Fruit fly (Drosophila melanogaster) whole organism, pupa: ENCODE results near the gene Rala.
A peak's percentile ranks its signal among the peaks of the same experiment; 100 is the strongest.

Experiments
- CG10348 ChIP-seq: fragments of 200-800 bp; sonication (Bioruptor generic); IDR thresholded peaks from 2 replicates; pipeline ENCODE4 v1.3.6; 2022; ENCODE audit warnings: missing biosample characterization, missing genetic modification characterization
- CG12605 ChIP-seq: fragments of 200-800 bp; sonication (Bioruptor generic); IDR thresholded peaks from 2 replicates; pipeline ENCODE4 v1.3.6; 2022; ENCODE audit warnings: missing biosample characterization, missing genetic modification characterization
- CG13204 ChIP-seq: fragments of 200-800 bp; sonication (Bioruptor generic); optimal IDR thresholded peaks from 2 replicates; lab custom pipeline; 2018; ENCODE audit warnings: missing biosample characterization, mild to moderate bottlenecking, missing genetic modification characterization, moderate library complexity
- CG14655 ChIP-seq: fragments of 200-800 bp; sonication (Bioruptor generic); optimal IDR thresholded peaks from 3 replicates; lab custom pipeline; 2017; ENCODE audit warnings: mild to moderate bottlenecking, missing biosample characterization, missing genetic modification reagents, missing genetic modification characterization
- CG15710 ChIP-seq: fragments of 200-800 bp; sonication (Bioruptor generic); optimal IDR thresholded peaks from 2 replicates; lab custom pipeline; 2018; ENCODE audit warnings: missing biosample characterization, mild to moderate bottlenecking, missing genetic modification characterization, moderate library complexity
- CG17806 ChIP-seq: fragments of 200-800 bp; sonication (Bioruptor generic); optimal IDR thresholded peaks from 2 replicates; lab custom pipeline; 2018; ENCODE audit warnings: missing biosample characterization, mild to moderate bottlenecking, missing genetic modification characterization, moderate library complexity
- CG32121 ChIP-seq: fragments of 200-800 bp; sonication (Bioruptor generic); IDR thresholded peaks from 2 replicates; pipeline ENCODE4 v1.3.6; 2022; ENCODE audit warnings: missing biosample characterization, missing genetic modification characterization
- CG34367 ChIP-seq: fragments of 200-800 bp; sonication (Bioruptor generic); optimal IDR thresholded peaks from 2 replicates; lab custom pipeline; 2018; ENCODE audit warnings: missing biosample characterization, mild to moderate bottlenecking, missing genetic modification characterization
- CG4496 ChIP-seq: fragments of 200-800 bp; sonication (Bioruptor generic); IDR thresholded peaks from 3 replicates; pipeline ENCODE4 v1.3.6; 2022; ENCODE audit warnings: missing biosample characterization, missing genetic modification characterization
- CG8159 ChIP-seq: fragments of 200-800 bp; sonication (Bioruptor generic); optimal IDR thresholded peaks from 3 replicates; lab custom pipeline; 2018; ENCODE audit warnings: missing biosample characterization, mild to moderate bottlenecking, missing genetic modification characterization, moderate library complexity
- CG8301 ChIP-seq: fragments of 200-800 bp; sonication (Bioruptor generic); optimal IDR thresholded peaks from 2 replicates; lab custom pipeline; 2018; ENCODE audit warnings: missing biosample characterization, mild to moderate bottlenecking, missing genetic modification characterization
- CG9948 ChIP-seq: fragments of 200-800 bp; sonication (Bioruptor generic); optimal IDR thresholded peaks from 2 replicates; lab custom pipeline; 2018; ENCODE audit warnings: missing biosample characterization, mild to moderate bottlenecking, missing genetic modification characterization, moderate library complexity
- D1 ChIP-seq: fragments of 200-800 bp; sonication (Bioruptor generic); optimal IDR thresholded peaks from 2 replicates; lab custom pipeline; 2018; ENCODE audit warnings: missing biosample characterization, mild to moderate bottlenecking, missing genetic modification characterization, moderate library complexity
- EcR ChIP-seq: fragments of 200-800 bp; sonication (Bioruptor generic); optimal IDR thresholded peaks from 3 replicates; lab custom pipeline; 2019; ENCODE audit warnings: missing biosample characterization, missing genetic modification characterization, mild to moderate bottlenecking, moderate library complexity, missing genetic modification reagents
- Ets98B ChIP-seq: fragments of 200-800 bp; sonication (Bioruptor generic); IDR thresholded peaks from 2 replicates; pipeline ENCODE4 v1.3.6; 2022; ENCODE audit warnings: missing biosample characterization, missing genetic modification characterization
- Pif1A ChIP-seq: fragments of 200-800 bp; sonication (Bioruptor generic); optimal IDR thresholded peaks from 3 replicates; lab custom pipeline; 2016; ENCODE audit warnings: missing biosample characterization, missing genetic modification characterization
- Pif1B ChIP-seq: fragments of 200-800 bp; sonication (Bioruptor generic); optimal IDR thresholded peaks from 3 replicates; lab custom pipeline; 2016; ENCODE audit warnings: missing biosample characterization, missing genetic modification characterization
- Snoo ChIP-seq: fragments of 200-800 bp; sonication (Bioruptor generic); optimal IDR thresholded peaks from 3 replicates; lab custom pipeline; 2017; ENCODE audit warnings: missing biosample characterization, mild to moderate bottlenecking, missing genetic modification characterization, inconsistent platforms
- fd96Ca ChIP-seq: fragments of 200-800 bp; sonication (Bioruptor generic); IDR thresholded peaks from 3 replicates; pipeline ENCODE4 v1.3.6; 2022; ENCODE audit warnings: missing biosample characterization, missing genetic modification characterization
- gl ChIP-seq: fragments of 200-800 bp; sonication (Bioruptor generic); optimal IDR thresholded peaks from 2 replicates; lab custom pipeline; 2018; ENCODE audit warnings: missing biosample characterization, mild to moderate bottlenecking, missing genetic modification characterization
- rn ChIP-seq: fragments of 200-800 bp; sonication (Bioruptor generic); IDR thresholded peaks from 2 replicates; pipeline ENCODE4 v1.3.6; 2022; ENCODE audit warnings: missing biosample characterization, missing genetic modification characterization

The Rala gene

dm6 chrX:3676469-3677155, 42.8 kb downstream of the Rala start:
- TF ChIP-seq CG32121 (peak; percentile 43; the same call in 1 of the 2 replicates), Snoo (tag; lab: Kevin White, UChicago) (no peak), CG9948 (tag; lab: Kevin White, UChicago) (no peak), Ets98B (GFP tag; lab: Robert Waterston, UW) (peak; percentile 46; the same call in 1 of the 2 replicates), Pif1A (GFP tag; lab: Kevin White, UChicago) (peak; percentile 26), Pif1B (GFP tag; lab: Kevin White, UChicago) (peak; percentile 61), CG14655 (GFP tag; lab: Kevin White, UChicago) (peak; percentile 31), CG8301 (tag; lab: Kevin White, UChicago) (peak; percentile 23), CG13204 (GFP tag; lab: Kevin White, UChicago) (peak; percentile 3), CG10348 (GFP tag; lab: Robert Waterston, UW) (no peak), CG12605 (peak; percentile 60), EcR (GFP tag; lab: Kevin White, UChicago) (peak; percentile 94), CG8159 (tag; lab: Kevin White, UChicago) (peak; percentile 34), CG17806 (peak; percentile 7), fd96Ca (GFP tag; lab: Robert Waterston, UW) (0 out of 3 replicates have a peak, but pooled peaks have one; percentile 25), CG4496 (GFP tag; lab: Robert Waterston, UW) (peak; percentile 71; the same call in 2 of the 3 replicates), D1 (no peak), rn (GFP tag; lab: Robert Waterston, UW) (no peak), gl (tag; lab: Kevin White, UChicago) (peak; percentile 78), CG15710 (peak; percentile 49), CG34367 (tag; lab: Kevin White, UChicago) (peak; percentile 27)
- TF ChIP-seq, all 21 proteins: peak for 16

dm6 chrX:3675538-3675937, 43.9 kb downstream of the Rala start:
- TF ChIP-seq CG4496 (GFP tag; lab: Robert Waterston, UW) (0 out of 3 replicates have a peak, but pooled peaks have one; percentile 9), CG13204 (GFP tag; lab: Kevin White, UChicago) (peak; percentile 10), EcR (GFP tag; lab: Kevin White, UChicago) (peak; percentile 5), Pif1A (GFP tag; lab: Kevin White, UChicago) (no peak)

- TF ChIP-seq D1 (no peak), CG8159 (tag; lab: Kevin White, UChicago) (no peak), CG9948 (tag; lab: Kevin White, UChicago) (no peak), CG15710 (no peak), Pif1A (GFP tag; lab: Kevin White, UChicago) (no peak)
- TF ChIP-seq, all 21 proteins: peak for 0
These were observed 44.6 kb downstream of the Rala start for dm6 chrX:3674829-3675228.

- TF ChIP-seq CG13204 (GFP tag; lab: Kevin White, UChicago): peak; percentile 45
- TF ChIP-seq Pif1A (GFP tag; lab: Kevin White, UChicago): peak; percentile 78
- peak; percentile 83; the same call in 2 of the 3 replicates for TF ChIP-seq fd96Ca (GFP tag; lab: Robert Waterston, UW)
- peak; percentile 93 for TF ChIP-seq EcR (GFP tag; lab: Kevin White, UChicago)
- TF ChIP-seq CG17806: peak; percentile 77
- TF ChIP-seq CG4496 (GFP tag; lab: Robert Waterston, UW): peak; percentile 89
- TF ChIP-seq rn (GFP tag; lab: Robert Waterston, UW): peak; percentile 56; the same call in 1 of the 2 replicates
- peak; percentile 77 for TF ChIP-seq CG14655 (GFP tag; lab: Kevin White, UChicago)
- 0 out of 2 replicates have a peak, but pooled peaks have one; percentile 32 for TF ChIP-seq CG10348 (GFP tag; lab: Robert Waterston, UW)
- TF ChIP-seq CG8159 (tag; lab: Kevin White, UChicago): peak; percentile 78
- TF ChIP-seq gl (tag; lab: Kevin White, UChicago): peak; percentile 58
- TF ChIP-seq Snoo (tag; lab: Kevin White, UChicago): peak; percentile 44
- TF ChIP-seq CG12605: peak; percentile 75
- TF ChIP-seq D1: no peak
- peak; percentile 76 for TF ChIP-seq CG15710
- peak; percentile 69 for TF ChIP-seq CG8301 (tag; lab: Kevin White, UChicago)
- TF ChIP-seq CG9948 (tag; lab: Kevin White, UChicago): peak; percentile 65
- TF ChIP-seq CG34367 (tag; lab: Kevin White, UChicago): peak; percentile 75
- peak; percentile 82 for TF ChIP-seq CG32121
- peak; percentile 86 for TF ChIP-seq Ets98B (GFP tag; lab: Robert Waterston, UW)
- TF ChIP-seq Pif1B (GFP tag; lab: Kevin White, UChicago): peak; percentile 82
These were observed 45.6 kb downstream of the Rala start for dm6 chrX:3673710-3674344.

- TF ChIP-seq CG13204 (GFP tag; lab: Kevin White, UChicago) (peak; percentile 61), CG4496 (GFP tag; lab: Robert Waterston, UW) (peak; percentile 80), CG34367 (tag; lab: Kevin White, UChicago) (peak; percentile 31), Pif1B (GFP tag; lab: Kevin White, UChicago) (peak; percentile 37), CG14655 (GFP tag; lab: Kevin White, UChicago) (no peak), CG12605 (peak; percentile 80), Ets98B (GFP tag; lab: Robert Waterston, UW) (peak; percentile 71), gl (tag; lab: Kevin White, UChicago) (peak; percentile 78), fd96Ca (GFP tag; lab: Robert Waterston, UW) (peak; percentile 81), rn (GFP tag; lab: Robert Waterston, UW) (0 out of 2 replicates have a peak, but pooled peaks have one; percentile 13), CG15710 (peak; percentile 19), CG10348 (GFP tag; lab: Robert Waterston, UW) (no peak), Pif1A (GFP tag; lab: Kevin White, UChicago) (peak; percentile 17), EcR (GFP tag; lab: Kevin White, UChicago) (peak; percentile 82), CG32121 (peak; percentile 71), Snoo (tag; lab: Kevin White, UChicago) (no peak), CG9948 (tag; lab: Kevin White, UChicago) (no peak), CG8301 (tag; lab: Kevin White, UChicago) (no peak)
These were observed 47.1 kb downstream of the Rala start for dm6 chrX:3672095-3672995.
